Fruit fly (Drosophila melanogaster): ENCODE data around the gene CG3744.
A peak's percentile ranks its signal among the peaks of the same experiment; 100 is the strongest.

CG3744 gene

DNA sequence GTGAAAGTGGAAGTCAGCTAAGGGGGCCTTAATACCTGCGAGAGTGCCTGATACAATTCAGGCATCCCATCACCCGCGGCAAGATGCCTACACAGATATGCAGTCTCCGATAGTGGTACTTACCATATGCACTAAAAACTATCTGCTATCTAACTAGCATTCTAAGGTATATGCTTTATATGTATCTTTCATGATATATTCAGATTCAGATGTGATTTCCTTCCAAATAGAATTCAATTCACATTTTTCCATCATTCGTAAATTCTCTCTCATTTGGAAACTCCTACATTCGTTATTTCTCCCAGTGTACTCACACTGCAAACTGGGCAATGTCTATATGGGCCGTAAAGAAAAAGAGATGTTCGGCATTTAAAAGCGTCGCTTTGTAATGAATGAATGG lies 10.0 kb upstream of the CG3744 start (continued):
- TF ChIP-seq pdm3 (GFP tag; optimal IDR thresholded peaks at IDR 0.05) (peak; percentile 53), CG32006 (GFP tag; optimal IDR thresholded peaks at IDR 0.05) (peak; percentile 78), CG11902 (GFP tag; optimal IDR thresholded peaks at IDR 0.05) (peak; percentile 30), Lpt (GFP tag; optimal IDR thresholded peaks at IDR 0.05) (peak; percentile 33), CG8632 (GFP tag; optimal IDR thresholded peaks at IDR 0.05) (peak; percentile 2), fd85E (GFP tag; optimal IDR thresholded peaks at IDR 0.05) (no peak), Hr38 (GFP tag; optimal IDR thresholded peaks at IDR 0.05) (no peak)

DNA sequence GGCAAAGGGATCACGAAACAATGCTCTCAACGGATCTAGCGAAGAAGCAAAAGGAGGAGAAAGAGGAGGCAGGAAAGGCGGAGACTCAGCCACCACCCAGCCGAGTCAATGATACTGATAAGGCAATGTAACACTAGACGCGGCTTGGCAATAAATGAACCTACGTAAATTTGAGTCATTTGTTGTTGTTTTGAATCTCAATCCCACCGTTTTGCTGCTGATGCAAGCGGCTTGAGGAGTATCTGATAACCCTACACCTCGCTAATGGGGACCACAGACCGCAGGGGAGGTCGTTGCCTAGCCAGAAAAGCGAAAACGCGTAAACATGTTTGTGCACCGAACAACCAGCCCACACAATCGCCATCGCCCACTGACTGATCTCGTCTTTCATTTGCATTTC lies 2.2 kb upstream of the CG3744 start:
- TF ChIP-seq svp (GFP tag) = peak; percentile 100
- no peak for TF ChIP-seq CG32006 (GFP tag; optimal IDR thresholded peaks at IDR 0.05)

DNA sequence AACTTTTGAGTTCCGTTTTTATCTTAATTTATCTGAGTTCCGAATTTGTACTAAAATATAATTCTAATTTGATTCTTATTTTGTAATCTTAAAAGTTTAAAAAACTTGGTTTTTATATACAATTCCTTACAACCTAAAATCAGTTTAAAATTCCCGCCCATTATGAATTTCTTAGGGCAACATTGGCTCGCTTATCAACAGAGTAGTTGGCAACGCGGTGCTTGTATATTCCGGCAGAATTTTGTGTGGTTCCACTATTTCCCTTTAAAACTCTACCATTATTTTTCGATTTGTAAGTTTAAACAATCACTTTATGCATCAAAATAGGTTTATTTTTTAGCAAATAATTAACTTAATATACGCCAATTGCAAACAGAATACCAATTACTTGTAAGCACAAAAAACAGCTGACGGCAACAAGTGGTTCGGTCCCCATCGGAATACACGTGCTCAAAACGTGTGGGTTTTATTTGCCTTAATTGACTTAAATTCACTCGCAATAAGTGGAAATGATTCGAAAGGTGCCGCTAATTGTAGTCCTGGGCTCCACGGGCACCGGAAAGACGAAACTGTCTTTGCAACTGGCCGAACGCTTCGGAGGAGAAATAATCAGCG lies 496 bp upstream of the CG3744 start, which contains the start of the genes CG11089 and CG31381:
CG11089 (plus strand) TSS at position 203 of the 615 bp plus-strand sequence.
CG31381 (plus strand) TSS at position 203 of the 615 bp plus-strand sequence.
- TF ChIP-seq fkh (GFP tag; optimal IDR thresholded peaks at IDR 0.05) = no peak
- TF ChIP-seq Eip93F (GFP tag; optimal IDR thresholded peaks at IDR 0.05) = no peak
- TF ChIP-seq svp (GFP tag) = no peak
- peak; percentile 85 for TF ChIP-seq Eip78C (GFP tag)
- peak; percentile 82 for TF ChIP-seq CG1621 (tag; optimal IDR thresholded peaks at IDR 0.05)

DNA sequence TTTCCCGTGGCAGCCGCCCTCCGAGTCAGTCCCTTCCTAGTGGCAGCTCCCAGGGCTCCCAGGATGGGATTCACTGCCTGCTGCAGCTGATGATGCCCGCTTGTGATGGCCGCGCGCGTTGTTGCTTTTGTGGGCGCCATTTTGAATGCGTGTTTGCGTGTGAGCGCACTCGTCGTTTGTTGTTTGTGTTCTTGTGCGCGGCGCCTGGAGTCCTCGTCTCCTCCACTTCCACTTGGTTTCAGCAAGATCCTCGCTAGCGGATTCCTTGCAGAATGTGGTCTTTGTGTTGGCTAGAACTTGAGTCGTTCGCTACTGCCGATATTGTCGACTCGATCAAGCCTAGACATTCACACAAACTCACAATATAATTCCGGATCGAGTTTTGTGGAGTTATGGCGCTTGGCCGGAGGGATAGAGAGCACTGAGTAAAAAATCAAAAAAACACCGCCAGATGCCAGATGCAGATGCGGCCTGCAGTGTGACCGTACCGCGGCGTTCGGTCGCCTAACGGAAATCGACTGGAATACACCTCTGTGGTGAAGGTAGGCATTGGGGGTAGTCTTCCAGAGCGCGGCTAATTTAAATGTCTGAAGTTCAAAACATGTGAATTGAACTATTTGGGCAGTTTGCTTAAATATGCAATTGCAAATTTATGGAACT lies 5.9 kb downstream of the CG3744 start, which contains the start of gene CycB3:
CycB3 (minus strand) TSS at position 428 of the 660 bp plus-strand sequence.
- no peak for TF ChIP-seq fd85E (GFP tag; optimal IDR thresholded peaks at IDR 0.05)
- TF ChIP-seq Eip78C (GFP tag) = peak; percentile 67
- TF ChIP-seq topi (GFP tag; optimal IDR thresholded peaks at IDR 0.05) = no peak
- TF ChIP-seq CG6854 (GFP tag; optimal IDR thresholded peaks at IDR 0.05) = peak; percentile 32
- TF ChIP-seq CG11902 (GFP tag; optimal IDR thresholded peaks at IDR 0.05) = no peak
- TF ChIP-seq ss (GFP tag; optimal IDR thresholded peaks at IDR 0.05) = peak; percentile 36 to 73
- TF ChIP-seq CG10669 (GFP tag; optimal IDR thresholded peaks at IDR 0.05) = no peak
- TF ChIP-seq CG11762 (GFP tag; optimal IDR thresholded peaks at IDR 0.05; ENCODE audit: insufficient read depth) = no peak
- no peak for TF ChIP-seq OdsH (GFP tag; optimal IDR thresholded peaks at IDR 0.05)
- no peak for TF ChIP-seq Met (GFP tag; optimal IDR thresholded peaks at IDR 0.05)
- peak; percentile 14 for TF ChIP-seq CG3032 (tag; optimal IDR thresholded peaks at IDR 0.05)
- no peak for TF ChIP-seq CG11294 (GFP tag; IDR thresholded peaks at IDR 0.05)
- peak; percentile 57 for TF ChIP-seq CG1621 (tag; optimal IDR thresholded peaks at IDR 0.05)
- no peak for TF ChIP-seq CG16779 (tag; optimal IDR thresholded peaks at IDR 0.05)
- TF ChIP-seq spab (GFP tag; optimal IDR thresholded peaks at IDR 0.05) = no peak
- peak; percentile 29 for TF ChIP-seq Sox14 (GFP tag; optimal IDR thresholded peaks at IDR 0.05)
- no peak for TF ChIP-seq salr (GFP tag; optimal IDR thresholded peaks at IDR 0.05)
- no peak for TF ChIP-seq CG15336 (GFP tag; IDR thresholded peaks at IDR 0.05)
- TF ChIP-seq Ets96B (tag; optimal IDR thresholded peaks at IDR 0.05) = no peak
- peak; percentile 41; the same call in 1 of the 3 replicates for TF ChIP-seq eg (GFP tag; IDR thresholded peaks at IDR 0.05)
- peak; percentile 9; the same call in 1 of the 3 replicates for TF ChIP-seq CG6163 (GFP tag; IDR thresholded peaks at IDR 0.05)
- TF ChIP-seq Eip75B (GFP tag; optimal IDR thresholded peaks at IDR 0.05) = no peak
- TF ChIP-seq Sox15 (GFP tag; optimal IDR thresholded peaks at IDR 0.05) = no peak

DNA sequence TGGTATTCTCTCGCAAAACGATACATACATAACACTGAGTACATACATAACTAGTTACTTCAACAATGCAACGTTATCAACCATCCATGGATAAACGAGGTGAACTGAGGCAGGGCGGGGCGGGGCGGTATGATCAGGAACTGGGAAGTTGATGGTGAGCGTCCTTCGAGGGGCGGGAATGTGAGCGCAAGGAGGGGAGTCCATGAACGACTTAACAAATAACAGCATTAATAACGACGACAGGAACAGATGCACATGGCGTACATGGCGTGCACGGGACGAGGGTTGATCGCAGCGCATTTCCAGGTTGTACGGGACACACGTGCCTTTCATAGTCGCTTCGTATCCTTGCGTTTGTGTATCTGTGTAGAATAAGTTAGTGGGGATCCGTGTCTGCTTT lies 8.5 kb downstream of the CG3744 start:
- no peak for TF ChIP-seq fd85E (GFP tag; optimal IDR thresholded peaks at IDR 0.05)
- no peak for TF ChIP-seq CG34406 (GFP tag; optimal IDR thresholded peaks at IDR 0.05)
- TF ChIP-seq fkh (GFP tag; optimal IDR thresholded peaks at IDR 0.05) = no peak
- TF ChIP-seq CG31627 (GFP tag; optimal IDR thresholded peaks at IDR 0.05) = no peak
- no peak for TF ChIP-seq cyc (GFP tag; optimal IDR thresholded peaks at IDR 0.05)
- no peak for TF ChIP-seq CG15336 (GFP tag; IDR thresholded peaks at IDR 0.05)
- no peak for TF ChIP-seq CG6276 (GFP tag; optimal IDR thresholded peaks at IDR 0.05)
- TF ChIP-seq dsx (GFP tag; optimal IDR thresholded peaks at IDR 0.05; ENCODE audit: poor library complexity, severe bottlenecking) = no peak
- TF ChIP-seq Sox14 (GFP tag; optimal IDR thresholded peaks at IDR 0.05) = no peak
- no peak for TF ChIP-seq CG10631 (GFP tag; optimal IDR thresholded peaks at IDR 0.05)
- no peak for TF ChIP-seq Sox102F (GFP tag; optimal IDR thresholded peaks at IDR 0.05)
- no peak for TF ChIP-seq CG8632 (GFP tag; optimal IDR thresholded peaks at IDR 0.05)
- no peak for TF ChIP-seq CG10669 (GFP tag; optimal IDR thresholded peaks at IDR 0.05)

Measured in whole organism, prepupa.